Fruit fly (Drosophila melanogaster): ENCODE data around the gene tow.

tow gene

dm6 chr3L:6903985-6904384, 38.7 kb upstream of the tow start (continued):
- TF ChIP-seq Six4 (GFP tag; optimal IDR thresholded peaks at IDR 0.05) (no peak), sc (optimal IDR thresholded peaks at IDR 0.05) (no peak), sc (GFP tag; optimal IDR thresholded peaks at IDR 0.05) (no peak), CG12769 (tag; optimal IDR thresholded peaks at IDR 0.05) (peak; percentile 28), CG8359 (GFP tag; optimal IDR thresholded peaks at IDR 0.05; ENCODE audit: borderline replicate concordance) (no peak), fd64A (GFP tag; optimal IDR thresholded peaks at IDR 0.05) (no peak), gce (GFP tag; IDR thresholded peaks at IDR 0.05) (0 out of 3 replicates have a peak, but pooled peaks have one; percentile 8), CG9876 (GFP tag; optimal IDR thresholded peaks at IDR 0.05) (no peak), CG17359 (tag; optimal IDR thresholded peaks at IDR 0.05) (no peak), dpn (GFP tag; optimal IDR thresholded peaks at IDR 0.05) (peak in 1 of 2 experiments; percentile 40), HLH4C (GFP tag; IDR thresholded peaks at IDR 0.05; ENCODE audit: partially characterized antibody) (0 out of 3 replicates have a peak, but pooled peaks have one; percentile 54), CG6854 (GFP tag; optimal IDR thresholded peaks at IDR 0.05) (no peak), kay (GFP tag; optimal IDR thresholded peaks at IDR 0.05) (no peak), CG2199 (GFP tag; IDR thresholded peaks at IDR 0.05) (peak; percentile 82; the same call in 1 of the 3 replicates), CG15269 (tag; optimal IDR thresholded peaks at IDR 0.05) (no peak), CG6689 (GFP tag; IDR thresholded peaks at IDR 0.05) (no peak), CTCF (GFP tag; optimal IDR thresholded peaks at IDR 0.05) (peak; percentile 95), Mad (GFP tag; optimal IDR thresholded peaks at IDR 0.05) (no peak), CG11695 (GFP tag; IDR thresholded peaks at IDR 0.05) (peak; percentile 46; the same call in 1 of the 3 replicates), Kr (GFP tag; optimal IDR thresholded peaks at IDR 0.05) (no peak), Hr78 (GFP tag; optimal IDR thresholded peaks at IDR 0.05) (no peak), disco-r (GFP tag; optimal IDR thresholded peaks at IDR 0.05) (no peak), zen (tag; optimal IDR thresholded peaks at IDR 0.05) (no peak), Rx (GFP tag; IDR thresholded peaks at IDR 0.05) (no peak), ato (GFP tag; IDR thresholded peaks at IDR 0.05; ENCODE audit: partially characterized antibody) (peak; percentile 53), sna (GFP tag; IDR thresholded peaks at IDR 0.05; ENCODE audit: partially characterized antibody) (peak; percentile 57; the same call in 1 of the 2 replicates), NFAT (GFP tag; IDR thresholded peaks at IDR 0.05) (peak; percentile 41; the same call in 1 of the 2 replicates), fd96Cb (tag; optimal IDR thresholded peaks at IDR 0.05) (no peak), CG4404 (GFP tag; IDR thresholded peaks at IDR 0.05) (no peak), ssp (GFP tag; IDR thresholded peaks at IDR 0.05) (no peak), br (optimal IDR thresholded peaks at IDR 0.05) (no peak), CG11456 (GFP tag; IDR thresholded peaks at IDR 0.05) (peak; percentile 78; the same call in 2 of the 3 replicates), mam (GFP tag; optimal IDR thresholded peaks at IDR 0.05) (no peak), CG12744 (GFP tag; optimal IDR thresholded peaks at IDR 0.05) (no peak), YL-1 (GFP tag; optimal IDR thresholded peaks at IDR 0.05) (no peak), tup (GFP tag; optimal IDR thresholded peaks at IDR 0.05) (no peak), CG18011 (GFP tag; optimal IDR thresholded peaks at IDR 0.05) (no peak), GATAe (GFP tag; conservative IDR thresholded peaks at IDR 0.05) (peak; percentile 71), hkb (optimal IDR thresholded peaks at IDR 0.05) (no peak), hkb (GFP tag; IDR thresholded peaks at IDR 0.05) (no peak; the same call in 1 of the 2 replicates), bcd (GFP tag; optimal IDR thresholded peaks at IDR 0.05) (no peak), CG10274 (GFP tag; optimal IDR thresholded peaks at IDR 0.05) (no peak), CG34224 (GFP tag; IDR thresholded peaks at IDR 0.05; ENCODE audit: partially characterized antibody) (peak; percentile 63; the same call in 2 of the 3 replicates), Sox102F (GFP tag; optimal IDR thresholded peaks at IDR 0.05) (no peak), grau (tag; optimal IDR thresholded peaks at IDR 0.05) (peak; percentile 18), CG2678 (tag; optimal IDR thresholded peaks at IDR 0.05) (peak; percentile 3), PHDP (tag; optimal IDR thresholded peaks at IDR 0.05) (no peak), Spps (tag; optimal IDR thresholded peaks at IDR 0.05) (no peak), bbx (GFP tag; IDR thresholded peaks at IDR 0.05; ENCODE audit: partially characterized antibody) (peak; percentile 22; the same call in 1 of the 2 replicates), Myb (GFP tag; optimal IDR thresholded peaks at IDR 0.05) (no peak), grn (GFP tag; optimal IDR thresholded peaks at IDR 0.05) (no peak), CG7372 (GFP tag; IDR thresholded peaks at IDR 0.05) (no peak)
